Worm (Caenorhabditis elegans): ENCODE data around the gene C18F10.7.

Gene C18F10.7

DNA sequence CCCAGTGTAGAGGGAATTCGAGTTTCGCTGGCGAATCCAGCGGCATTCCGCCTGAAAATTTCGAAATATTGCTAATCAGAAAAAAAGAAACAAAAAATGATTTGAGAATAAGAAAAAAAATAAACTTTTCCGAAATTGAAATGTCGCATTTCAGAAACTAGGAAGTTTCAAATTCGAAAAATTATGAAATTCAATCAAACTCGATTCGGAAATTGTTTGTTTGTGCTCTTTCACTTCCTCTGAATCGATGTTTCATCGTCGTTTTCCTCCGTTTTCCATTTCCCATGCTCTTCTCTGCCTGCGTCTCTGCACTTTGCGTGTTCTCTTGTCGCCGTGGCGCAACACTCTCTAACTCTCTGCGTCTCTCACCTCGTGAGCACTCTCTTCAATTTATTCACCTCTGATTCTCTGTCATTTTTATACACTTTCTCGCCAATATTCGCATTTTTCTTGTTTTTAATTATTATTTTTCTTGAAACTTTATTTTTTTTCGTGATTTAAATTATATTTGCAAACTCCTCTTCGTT lies at the start of gene C18F10.7 (continued):
- TF ChIP-seq F57A8.1 (GFP tag; optimal IDR thresholded peaks at IDR 0.05) (no peak), lin-54 (GFP tag; optimal IDR thresholded peaks at IDR 0.05) (peak; percentile 60), fkh-3 (tag; optimal IDR thresholded peaks at IDR 0.05) (no peak), atf-7 (tag; optimal IDR thresholded peaks at IDR 0.05) (no peak), dpl-1 (GFP tag; optimal IDR thresholded peaks at IDR 0.05) (no peak), ceh-91 (GFP tag; IDR thresholded peaks at IDR 0.05) (no peak), let-607 (tag; optimal IDR thresholded peaks at IDR 0.05) (no peak), ztf-26 (tag; optimal IDR thresholded peaks at IDR 0.05) (no peak), unc-130 (GFP tag; optimal IDR thresholded peaks at IDR 0.05) (no peak), nfya-2 (GFP tag; IDR thresholded peaks at IDR 0.05) (no peak), dpff-1 (tag; optimal IDR thresholded peaks at IDR 0.05) (no peak), lin-40 (tag; optimal IDR thresholded peaks at IDR 0.05) (no peak), Y79H2A.3 (GFP tag; conservative IDR thresholded peaks at IDR 0.05) (no peak), attf-6 (GFP tag; IDR thresholded peaks at IDR 0.05) (no peak), let-526 (GFP tag; IDR thresholded peaks at IDR 0.05) (no peak), unc-62 (GFP tag; optimal IDR thresholded peaks at IDR 0.05) (no peak), B0336.3 (GFP tag; IDR thresholded peaks at IDR 0.05) (peak; percentile 58), athp-1 (tag; optimal IDR thresholded peaks at IDR 0.05) (peak; percentile 36), F52B5.7 (tag; optimal IDR thresholded peaks at IDR 0.05) (no peak), hrde-1 (tag; optimal IDR thresholded peaks at IDR 0.05; ENCODE audit: borderline replicate concordance) (no peak), lin-35 (GFP tag; optimal IDR thresholded peaks at IDR 0.05) (peak in 1 of 3 experiments; percentile 50), hlh-26 (GFP tag; conservative IDR thresholded peaks at IDR 0.05) (no peak), ama-1 (optimal IDR thresholded peaks at IDR 0.05) (no peak), ama-1 (GFP tag; optimal IDR thresholded peaks at IDR 0.05) (no peak), ceh-58 (GFP tag; IDR thresholded peaks at IDR 0.05) (no peak), egrh-3 (GFP tag; IDR thresholded peaks at IDR 0.05) (peak; percentile 18; the same call in 1 of the 2 replicates), B0035.1 (tag; optimal IDR thresholded peaks at IDR 0.05) (no peak), snpc-4 (GFP tag; optimal IDR thresholded peaks at IDR 0.05) (no peak), snpc-4 (tag; optimal IDR thresholded peaks at IDR 0.05) (peak in 2 of 4 experiments; percentile 9 to 39), snpc-1.3 (tag; optimal IDR thresholded peaks at IDR 0.05; ENCODE audit: insufficient read depth) (peak; percentile 83)

DNA sequence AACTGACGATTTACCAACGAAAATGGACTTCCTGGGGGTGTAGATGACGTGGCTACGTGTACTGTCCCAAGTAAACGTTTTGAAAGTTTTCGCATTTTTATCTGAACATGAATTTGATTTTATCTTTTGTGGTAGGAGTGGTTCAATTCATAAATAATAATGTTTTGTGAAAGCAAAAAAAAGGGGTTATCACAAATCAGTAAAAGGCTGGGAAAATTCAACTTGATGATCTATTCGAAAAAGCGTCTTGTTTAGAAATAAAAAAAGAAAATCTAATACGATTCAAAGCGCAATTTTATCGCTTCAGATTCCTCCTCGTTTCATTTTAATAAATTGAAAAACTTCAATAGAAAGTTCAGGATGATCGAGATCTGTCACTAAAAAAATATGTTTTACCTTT lies 46.0 kb upstream of the C18F10.7 start, which contains the start of gene C56G2.5:
Gene C56G2.5, minus strand, starts transcription at position 101 of the 400 bp plus-strand sequence.
- TF ChIP-seq F23B12.7 (tag; optimal IDR thresholded peaks at IDR 0.05; ENCODE audit: insufficient read depth) (no peak), ets-4 (GFP tag; optimal IDR thresholded peaks at IDR 0.05) (no peak), cebp-2 (GFP tag; IDR thresholded peaks at IDR 0.05) (no peak), ceh-40 (GFP tag; IDR thresholded peaks at IDR 0.05) (no peak), athp-1 (tag; optimal IDR thresholded peaks at IDR 0.05) (no peak), B0336.3 (GFP tag; IDR thresholded peaks at IDR 0.05) (no peak), attf-5 (GFP tag; optimal IDR thresholded peaks at IDR 0.05) (no peak), attf-3 (GFP tag; conservative IDR thresholded peaks at IDR 0.05) (no peak), cebp-1 (GFP tag; IDR thresholded peaks at IDR 0.05) (no peak), cebp-1 (tag; optimal IDR thresholded peaks at IDR 0.05) (no peak), T07F8.4 (tag; optimal IDR thresholded peaks at IDR 0.05) (no peak), akir-1 (GFP tag; optimal IDR thresholded peaks at IDR 0.05) (no peak), rpc-1 (optimal IDR thresholded peaks at IDR 0.05) (no peak), rpc-1 (tag; optimal IDR thresholded peaks at IDR 0.05) (no peak), madf-6 (GFP tag; IDR thresholded peaks at IDR 0.05) (no peak), ztf-6 (GFP tag; IDR thresholded peaks at IDR 0.05) (no peak), dpl-1 (GFP tag; optimal IDR thresholded peaks at IDR 0.05) (no peak), F49E8.2 (tag; optimal IDR thresholded peaks at IDR 0.05; ENCODE audit: insufficient read depth) (no peak), fkh-3 (tag; optimal IDR thresholded peaks at IDR 0.05) (no peak), T26A5.8 (tag; optimal IDR thresholded peaks at IDR 0.05) (no peak)

Measured in whole organism, young adult.